Worm (Caenorhabditis elegans) whole organism, L4 larva: Measurements from ENCODE around the gene kxd-1.

Experiments
- aly-2 ChIP-seq: sonication (generic microtip); optimal IDR thresholded peaks from 2 replicates; lab custom pipeline; 2018; ENCODE audit warnings: missing biosample characterization, missing genetic modification characterization
- ceh-82 ChIP-seq: sonication (generic microtip); optimal IDR thresholded peaks from 2 replicates; lab custom pipeline; 2017; ENCODE audit warnings: missing biosample characterization, missing genetic modification characterization
- hlh-30 ChIP-seq: sonication (generic microtip); optimal IDR thresholded peaks from 2 replicates; lab custom pipeline; 2017; ENCODE audit warnings: antibody characterized with exemption, mild to moderate bottlenecking, missing genetic modification characterization, missing compliant biosample characterization; ENCODE audit not compliant: insufficient read depth
- jun-1 ChIP-seq: fragments of 150-350 bp; optimal IDR thresholded peaks from 2 replicates; lab custom pipeline; 2014; ENCODE audit warnings: missing biosample characterization, missing genetic modification reagents, missing genetic modification characterization
- lim-7 ChIP-seq: fragments of 200-800 bp; sonication (Bioruptor generic); IDR thresholded peaks from 2 replicates; pipeline ENCODE4 v1.3.6; 2022; ENCODE audit warnings: missing genetic modification characterization, missing compliant biosample characterization
- lin-13 ChIP-seq: fragments of 150-350 bp; optimal IDR thresholded peaks from 2 replicates; lab custom pipeline; 2014; ENCODE audit warnings: missing biosample characterization, missing genetic modification reagents, missing genetic modification characterization
- mdl-1 ChIP-seq, 2 experiments: fragments of 150-350 bp in 1 of 2; sonication (generic microtip) in 1 of 2; optimal IDR thresholded peaks; 2 replicates each; lab custom pipeline; 2014 to 2017; ENCODE audit warnings: missing biosample characterization in 2 of 2, missing genetic modification characterization in 2 of 2
- mep-1 ChIP-seq: fragments of 150-350 bp; sonication (generic microtip); optimal IDR thresholded peaks from 3 replicates; lab custom pipeline; 2014; ENCODE audit warnings: missing biosample characterization, missing genetic modification characterization
- nhr-237 ChIP-seq: sonication (generic microtip); optimal IDR thresholded peaks from 2 replicates; lab custom pipeline; 2017; ENCODE audit warnings: missing biosample characterization, missing genetic modification characterization
- nhr-28 ChIP-seq: fragments of 150-350 bp; optimal IDR thresholded peaks from 2 replicates; lab custom pipeline; 2014; ENCODE audit warnings: missing biosample characterization, missing genetic modification characterization
- sdz-12 ChIP-seq: fragments of 200-800 bp; sonication (Bioruptor generic); optimal IDR thresholded peaks from 2 replicates; lab custom pipeline; 2018; ENCODE audit warnings: mild to moderate bottlenecking, missing genetic modification characterization, missing compliant biosample characterization
- skn-1 ChIP-seq: fragments of 150-350 bp; optimal IDR thresholded peaks from 2 replicates; lab custom pipeline; 2014; ENCODE audit warnings: missing biosample characterization, missing genetic modification characterization
- unc-62 ChIP-seq, 3 experiments: fragments of 150-350 bp in 1 of 3; sonication (generic microtip); optimal IDR thresholded peaks in 2 of 3; peaks in 1 of 3; 1 replicate in 1 of 3; 2 replicates in 2 of 3; lab custom pipeline; 2014 to 2017; ENCODE audit warnings: missing biosample characterization in 3 of 3, missing genetic modification characterization in 3 of 3, missing genetic modification reagents in 3 of 3, missing genotype in 1 of 3
- zip-11 ChIP-seq: fragments of 200-800 bp; sonication (Bioruptor generic); IDR thresholded peaks from 2 replicates; pipeline ENCODE4 v1.3.6; 2022; ENCODE audit warnings: missing genetic modification characterization, missing compliant biosample characterization

- TF ChIP-seq unc-62 (GFP tag; optimal IDR thresholded peaks at IDR 0.05 in 1 of 2; lab: Kevin White, UChicago) (no peak), unc-62 (tag; optimal IDR thresholded peaks at IDR 0.05; lab: Kevin White, UChicago) (no peak), lim-7 (GFP tag; lab: Robert Waterston, UW) (no peak), sdz-12 (no peak), aly-2 (tag; lab: Kevin White, UChicago) (no peak), mdl-1 (tag; optimal IDR thresholded peaks at IDR 0.05; lab: Kevin White, UChicago) (no peak), lin-13 (GFP tag; lab: Kevin White, UChicago) (no peak), ceh-82 (tag; lab: Kevin White, UChicago) (no peak), mep-1 (no peak), skn-1 (tag; lab: Kevin White, UChicago) (no peak), hlh-30 (no peak), jun-1 (no peak), nhr-28 (no peak), nhr-237 (tag; lab: Kevin White, UChicago) (no peak), zip-11 (GFP tag; lab: Robert Waterston, UW) (no peak)
Observed at ce11 chrV:7214802-7215201, 6.5 kb upstream of the kxd-1 start, which contains the start of gene soap-1.
